Fruit fly (Drosophila melanogaster) whole organism, embryonic: ENCODE measurements around the gene Usp8.

Experiments
- Bgb ChIP-seq: fragments of 200-800 bp; sonication (Bioruptor generic); IDR thresholded peaks from 2 replicates; pipeline ENCODE4 v1.3.6; 2022; ENCODE audit warnings: missing biosample characterization, missing genetic modification characterization; ENCODE audit not compliant: partially characterized antibody
- CG1024 ChIP-seq: fragments of 200-800 bp; sonication (Bioruptor generic); IDR thresholded peaks from 2 replicates; pipeline ENCODE4 v1.3.6; 2022; ENCODE audit warnings: missing biosample characterization, missing genetic modification characterization
- CG10462 ChIP-seq: fragments of 200-800 bp; sonication (Bioruptor generic); optimal IDR thresholded peaks from 2 replicates; lab custom pipeline; 2016; ENCODE audit warnings: missing biosample characterization, missing genetic modification characterization
- CG12155 ChIP-seq: fragments of 200-800 bp; sonication (Bioruptor generic); optimal IDR thresholded peaks from 3 replicates; lab custom pipeline; 2016; ENCODE audit warnings: missing biosample characterization, missing genetic modification characterization
- CG13123 ChIP-seq: fragments of 200-800 bp; sonication (Bioruptor generic); optimal IDR thresholded peaks from 2 replicates; lab custom pipeline; 2016; ENCODE audit warnings: missing biosample characterization, missing genetic modification characterization
- CG13287 ChIP-seq: fragments of 200-800 bp; sonication (Bioruptor generic); IDR thresholded peaks from 2 replicates; pipeline ENCODE4 v1.3.6; 2022; ENCODE audit warnings: missing biosample characterization, missing genetic modification characterization; ENCODE audit not compliant: partially characterized antibody
- CG14710 ChIP-seq: fragments of 200-800 bp; sonication (Bioruptor generic); optimal IDR thresholded peaks from 3 replicates; lab custom pipeline; 2019; ENCODE audit warnings: missing biosample characterization, mild to moderate bottlenecking, missing genetic modification characterization, moderate library complexity
- CG16813 ChIP-seq: fragments of 200-800 bp; sonication (Bioruptor generic); IDR thresholded peaks from 3 replicates; pipeline ENCODE4 v1.3.6; 2022; ENCODE audit warnings: missing biosample characterization, missing genetic modification characterization; ENCODE audit not compliant: partially characterized antibody
- CG16815 ChIP-seq: fragments of 200-800 bp; sonication (Bioruptor generic); optimal IDR thresholded peaks from 3 replicates; lab custom pipeline; 2017; ENCODE audit warnings: missing biosample characterization, mild to moderate bottlenecking, missing genetic modification characterization
- CG18476 ChIP-seq: fragments of 200-800 bp; sonication (Bioruptor generic); optimal IDR thresholded peaks from 2 replicates; lab custom pipeline; 2016; ENCODE audit warnings: missing biosample characterization, mild to moderate bottlenecking, missing genetic modification characterization
- CG2120 ChIP-seq: fragments of 200-800 bp; sonication (Bioruptor generic); optimal IDR thresholded peaks from 3 replicates; lab custom pipeline; 2016; ENCODE audit warnings: missing biosample characterization, missing genetic modification characterization
- CG2199 ChIP-seq: fragments of 200-800 bp; sonication (Bioruptor generic); IDR thresholded peaks from 3 replicates; pipeline ENCODE4 v1.3.6; 2022; ENCODE audit warnings: missing biosample characterization, missing genetic modification characterization
- CG2678 ChIP-seq: fragments of 200-800 bp; sonication (Bioruptor generic); optimal IDR thresholded peaks from 3 replicates; lab custom pipeline; 2019; ENCODE audit warnings: missing biosample characterization, mild to moderate bottlenecking, missing genetic modification characterization, moderate library complexity
- CG30020 ChIP-seq: fragments of 200-800 bp; optimal IDR thresholded peaks from 2 replicates; lab custom pipeline; 2019; ENCODE audit warnings: missing biosample characterization, mild to moderate bottlenecking, missing genetic modification characterization, moderate library complexity
- CG30403 ChIP-seq: fragments of 200-800 bp; sonication (Bioruptor generic); optimal IDR thresholded peaks from 3 replicates; lab custom pipeline; 2016; ENCODE audit warnings: missing biosample characterization, missing genetic modification characterization
- CG33557 ChIP-seq: fragments of 200-800 bp; sonication (Bioruptor generic); optimal IDR thresholded peaks from 2 replicates; lab custom pipeline; 2019; ENCODE audit warnings: missing biosample characterization, mild to moderate bottlenecking, missing genetic modification characterization, moderate library complexity
- CG4424 ChIP-seq: fragments of 200-800 bp; sonication (Bioruptor generic); optimal IDR thresholded peaks from 3 replicates; lab custom pipeline; 2016; ENCODE audit warnings: missing biosample characterization, missing genetic modification characterization
- CG5245 ChIP-seq: fragments of 200-800 bp; sonication (Bioruptor generic); optimal IDR thresholded peaks from 3 replicates; lab custom pipeline; 2016; ENCODE audit warnings: missing biosample characterization, missing genetic modification characterization
- CG6254 ChIP-seq: fragments of 200-800 bp; sonication (Bioruptor generic); optimal IDR thresholded peaks from 3 replicates; lab custom pipeline; 2017; ENCODE audit warnings: mild to moderate bottlenecking, missing biosample characterization, missing genetic modification reagents, missing genetic modification characterization
- CG6272 ChIP-seq: fragments of 200-800 bp; sonication (Bioruptor generic); IDR thresholded peaks from 2 replicates; pipeline ENCODE4 v1.3.6; 2022; ENCODE audit warnings: missing biosample characterization, missing genetic modification characterization
- CG6689 ChIP-seq: fragments of 200-800 bp; sonication (Bioruptor generic); IDR thresholded peaks from 2 replicates; pipeline ENCODE4 v1.3.6; 2022; ENCODE audit warnings: missing biosample characterization, missing genetic modification characterization
- CG7928 ChIP-seq: fragments of 200-800 bp; sonication (Bioruptor generic); optimal IDR thresholded peaks from 2 replicates; lab custom pipeline; 2017; ENCODE audit warnings: missing biosample characterization, mild to moderate bottlenecking, missing genetic modification characterization
- CG9817 ChIP-seq: fragments of 200-800 bp; sonication (Bioruptor generic); optimal IDR thresholded peaks from 2 replicates; lab custom pipeline; 2018; ENCODE audit warnings: missing biosample characterization, mild to moderate bottlenecking, missing genetic modification characterization, moderate library complexity
- D19B ChIP-seq: fragments of 200-800 bp; sonication (Bioruptor generic); optimal IDR thresholded peaks from 2 replicates; lab custom pipeline; 2017; ENCODE audit warnings: missing biosample characterization, mild to moderate bottlenecking, missing genetic modification characterization
- HLH4C ChIP-seq: fragments of 200-800 bp; sonication (Bioruptor generic); IDR thresholded peaks from 3 replicates; pipeline ENCODE4 v1.3.6; 2022; ENCODE audit warnings: missing biosample characterization, missing genetic modification characterization; ENCODE audit not compliant: partially characterized antibody
- Max ChIP-seq: fragments of 200-800 bp; sonication (Bioruptor generic); optimal IDR thresholded peaks from 2 replicates; lab custom pipeline; 2016; ENCODE audit warnings: missing biosample characterization, mild to moderate bottlenecking, missing genetic modification characterization
- Med ChIP-seq: fragments of 200-800 bp; sonication (Bioruptor generic); peaks from one replicate; lab custom pipeline; 2016; ENCODE audit warnings: missing biosample characterization, missing genetic modification characterization, mild to moderate bottlenecking, inconsistent platforms, moderate library complexity
- PHDP ChIP-seq: fragments of 200-800 bp; sonication (Bioruptor generic); optimal IDR thresholded peaks from 3 replicates; lab custom pipeline; 2018; ENCODE audit warnings: missing biosample characterization, mild to moderate bottlenecking, missing genetic modification characterization, moderate library complexity
- Ptx1 ChIP-seq: fragments of 200-800 bp; sonication (Bioruptor generic); IDR thresholded peaks from 2 replicates; pipeline ENCODE4 v1.3.6; 2022; ENCODE audit warnings: missing biosample characterization, missing genetic modification characterization
- Rfx ChIP-seq: fragments of 200-800 bp; sonication (Bioruptor generic); IDR thresholded peaks from 2 replicates; pipeline ENCODE4 v1.3.6; 2022; ENCODE audit warnings: missing biosample characterization, missing genetic modification characterization
- Xbp1 ChIP-seq: fragments of 200-800 bp; sonication (Bioruptor generic); optimal IDR thresholded peaks from 3 replicates; lab custom pipeline; 2016; ENCODE audit warnings: missing biosample characterization, mild to moderate bottlenecking, missing genetic modification characterization
- Xrp1 ChIP-seq: fragments of 200-800 bp; sonication (Bioruptor generic); IDR thresholded peaks from 2 replicates; pipeline ENCODE4 v1.3.6; 2022; ENCODE audit warnings: missing biosample characterization, missing genetic modification characterization
- amos ChIP-seq: fragments of 200-800 bp; sonication (Bioruptor generic); IDR thresholded peaks from 2 replicates; pipeline ENCODE4 v1.3.6; 2022; ENCODE audit warnings: missing biosample characterization, missing genetic modification characterization; ENCODE audit not compliant: partially characterized antibody
- az2 ChIP-seq: fragments of 200-800 bp; sonication (Bioruptor generic); optimal IDR thresholded peaks from 3 replicates; lab custom pipeline; 2016; ENCODE audit warnings: missing biosample characterization, missing genetic modification characterization
- bab2 ChIP-seq: fragments of 200-800 bp; sonication (Bioruptor generic); optimal IDR thresholded peaks from 2 replicates; lab custom pipeline; 2016; ENCODE audit warnings: missing biosample characterization, missing genetic modification characterization
- disco-r ChIP-seq: fragments of 200-800 bp; sonication (Bioruptor generic); optimal IDR thresholded peaks from 2 replicates; lab custom pipeline; 2016; ENCODE audit warnings: missing biosample characterization, missing genetic modification characterization
- fd3F ChIP-seq: fragments of 200-800 bp; sonication (Bioruptor generic); optimal IDR thresholded peaks from 2 replicates; lab custom pipeline; 2018; ENCODE audit warnings: missing biosample characterization, mild to moderate bottlenecking, missing genetic modification characterization, moderate library complexity
- ind ChIP-seq: fragments of 200-800 bp; sonication (Bioruptor generic); optimal IDR thresholded peaks from 3 replicates; lab custom pipeline; 2016; ENCODE audit warnings: missing biosample characterization, missing genetic modification characterization
- jigr1 ChIP-seq: fragments of 200-800 bp; sonication (Bioruptor generic); IDR thresholded peaks from 3 replicates; pipeline ENCODE4 v1.3.6; 2022; ENCODE audit warnings: missing biosample characterization, missing genetic modification characterization
- jumu ChIP-seq: fragments of 200-800 bp; sonication (Bioruptor generic); optimal IDR thresholded peaks from 3 replicates; lab custom pipeline; 2016; ENCODE audit warnings: missing biosample characterization, missing genetic modification characterization
- knrl ChIP-seq: fragments of 200-800 bp; sonication (Bioruptor generic); IDR thresholded peaks from 3 replicates; pipeline ENCODE4 v1.3.6; 2022; ENCODE audit warnings: missing biosample characterization, missing genetic modification characterization; ENCODE audit not compliant: partially characterized antibody
- pb ChIP-seq: fragments of 200-800 bp; sonication (Bioruptor generic); optimal IDR thresholded peaks from 3 replicates; lab custom pipeline; 2016; ENCODE audit warnings: missing biosample characterization, missing genetic modification characterization
- psq ChIP-seq: fragments of 200-800 bp; sonication (Bioruptor generic); optimal IDR thresholded peaks from 2 replicates; lab custom pipeline; 2017; ENCODE audit warnings: missing biosample characterization, missing genetic modification characterization
- slou ChIP-seq: fragments of 200-800 bp; sonication (Bioruptor generic); optimal IDR thresholded peaks from 3 replicates; lab custom pipeline; 2016; ENCODE audit warnings: missing biosample characterization, missing genetic modification characterization
- tll ChIP-seq, 2 experiments: fragments of 200-800 bp in 1 of 2; fragments of >200 bp in 1 of 2; sonication (Bioruptor generic) in 1 of 2; optimal IDR thresholded peaks; 2 replicates each; lab custom pipeline; 2017 to 2019; ENCODE audit warnings: missing biosample characterization in 2 of 2, missing genetic modification characterization in 2 of 2, mild to moderate bottlenecking in 1 of 2, moderate library complexity in 1 of 2
- vfl ChIP-seq: fragments of 200-800 bp; sonication (Bioruptor generic); optimal IDR thresholded peaks from 2 replicates; lab custom pipeline; 2016; ENCODE audit warnings: missing biosample characterization, missing genetic modification characterization

The Usp8 gene

DNA sequence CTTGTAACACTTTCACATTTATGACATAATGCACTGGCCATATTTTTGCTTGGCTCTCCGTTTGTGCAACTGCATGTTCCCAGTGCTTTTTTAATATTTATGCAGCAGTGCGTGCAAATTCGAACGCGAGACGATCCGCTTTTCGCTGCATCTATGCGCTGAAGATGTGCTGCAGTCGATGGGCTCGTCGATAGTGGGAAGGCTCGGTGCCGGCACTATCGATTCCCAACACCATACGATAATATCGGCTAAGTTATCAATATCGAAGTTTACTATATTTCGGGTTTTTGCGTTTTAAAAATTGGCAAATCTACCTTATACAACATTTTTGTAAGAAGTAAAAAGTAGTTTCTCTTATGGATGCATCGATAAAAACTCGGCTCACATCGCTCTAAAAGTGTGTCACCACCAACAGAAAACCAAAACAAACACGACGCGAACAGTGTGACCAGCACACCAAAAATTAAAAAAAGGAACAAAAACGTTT is 36.4 kb upstream of the Usp8 start, which contains the start of gene RhoGAP93B (continued):
- TF ChIP-seq CG4424 (GFP tag; lab: Kevin White, UChicago), result peak; percentile 78
- peak; percentile 100 for TF ChIP-seq Bgb (GFP tag; lab: Robert Waterston, UW)

DNA sequence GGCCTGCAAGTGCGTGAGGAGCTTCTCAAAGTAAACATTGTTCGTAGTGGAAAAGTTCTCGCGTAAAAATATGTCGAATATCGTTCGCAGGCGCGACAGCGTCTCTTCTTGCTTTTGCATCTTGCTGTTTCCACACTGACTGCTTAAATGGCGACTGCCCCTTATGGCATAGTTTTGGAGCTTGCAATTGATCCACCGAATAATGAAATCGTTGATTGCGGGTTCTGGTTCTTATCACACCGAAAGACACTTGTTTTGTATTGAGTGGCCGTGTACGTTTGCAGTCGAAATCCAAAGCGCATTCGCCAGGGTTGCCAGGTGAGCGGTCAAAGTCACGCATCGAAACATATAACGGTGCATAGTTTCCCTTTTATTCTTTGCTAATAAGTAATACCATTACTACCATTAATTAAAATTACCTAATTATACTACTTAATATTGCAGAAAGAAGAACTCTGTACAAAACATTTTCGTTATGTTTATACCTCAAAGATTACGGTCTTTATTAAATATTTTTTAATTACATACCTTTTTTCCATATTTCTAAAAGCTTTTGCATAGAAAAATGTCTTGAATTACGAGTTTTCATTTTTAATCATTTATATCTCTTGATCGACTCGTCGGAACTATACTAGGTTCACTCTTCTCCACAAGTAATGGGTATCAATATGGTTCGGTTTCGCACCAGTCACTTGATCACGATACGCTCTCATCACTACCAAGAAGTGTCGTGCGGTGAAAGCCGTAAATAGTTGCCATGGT is 32.4 kb upstream of the Usp8 start, which contains the start of the genes CG7044 and Tbc1d22:
TSS of gene CG7044 (minus strand) at position 266 of the 762 bp plus-strand sequence.
TSS of gene Tbc1d22 (plus strand) at position 747 of the 762 bp plus-strand sequence.
- peak; percentile 26 for TF ChIP-seq bab2 (GFP tag; lab: Kevin White, UChicago)
- TF ChIP-seq CG30020 (tag; lab: Kevin White, UChicago), result peak; percentile 41
- TF ChIP-seq PHDP (tag; lab: Kevin White, UChicago), result peak; percentile 26
- peak; percentile 40; the same call in 2 of the 3 replicates for TF ChIP-seq CG16813 (GFP tag; lab: Robert Waterston, UW)
- peak; percentile 98 for TF ChIP-seq D19B (GFP tag; lab: Kevin White, UChicago)
- TF ChIP-seq Xbp1, result peak; percentile 71
- TF ChIP-seq CG13123, result peak; percentile 32
- peak; percentile 19 for TF ChIP-seq CG18476
- no peak for TF ChIP-seq disco-r (GFP tag; lab: Kevin White, UChicago)
- peak; percentile 70 for TF ChIP-seq CG16815 (GFP tag; lab: Kevin White, UChicago)
- peak; percentile 1 for TF ChIP-seq CG10462 (GFP tag; lab: Kevin White, UChicago)
- peak; percentile 50; the same call in 1 of the 2 replicates for TF ChIP-seq CG6689 (GFP tag; lab: Robert Waterston, UW)
- TF ChIP-seq CG33557 (GFP tag; lab: Kevin White, UChicago), result peak; percentile 19
- 0 out of 3 replicates have a peak, but pooled peaks have one; percentile 34 for TF ChIP-seq CG2199 (GFP tag; lab: Robert Waterston, UW)
- peak; percentile 27 for TF ChIP-seq Max
- no peak for TF ChIP-seq psq (GFP tag; lab: Kevin White, UChicago)
- TF ChIP-seq jigr1 (GFP tag; lab: Robert Waterston, UW), result no peak
- peak; percentile 22; the same call in 1 of the 2 replicates for TF ChIP-seq CG6272 (GFP tag; lab: Robert Waterston, UW)
- peak; percentile 36 for TF ChIP-seq jumu
- no peak for TF ChIP-seq CG5245 (GFP tag; lab: Kevin White, UChicago)
- peak; percentile 54 for TF ChIP-seq amos (GFP tag; lab: Robert Waterston, UW)
- TF ChIP-seq CG6254 (GFP tag; lab: Kevin White, UChicago), result no peak
- peak; percentile 25 for TF ChIP-seq slou (GFP tag; lab: Kevin White, UChicago)
- peak; percentile 71 for TF ChIP-seq CG14710 (tag; lab: Kevin White, UChicago)
- TF ChIP-seq CG2678 (tag; lab: Kevin White, UChicago), result no peak
- peak; percentile 58 for TF ChIP-seq az2 (GFP tag; lab: Kevin White, UChicago)
- no peak for TF ChIP-seq CG1024 (GFP tag; lab: Robert Waterston, UW)
- TF ChIP-seq fd3F (GFP tag; lab: Kevin White, UChicago), result peak; percentile 6
- TF ChIP-seq pb, result no peak
- peak; percentile 26 for TF ChIP-seq vfl (GFP tag; lab: Kevin White, UChicago)
- TF ChIP-seq HLH4C (GFP tag; lab: Robert Waterston, UW), result no peak
- peak; percentile 54 for TF ChIP-seq CG9817 (tag; lab: Kevin White, UChicago)
- TF ChIP-seq CG13287, result 0 out of 2 replicates have a peak, but pooled peaks have one; percentile 7
- TF ChIP-seq Ptx1 (GFP tag; lab: Robert Waterston, UW), result peak; percentile 44; the same call in 1 of the 2 replicates
- TF ChIP-seq ind (GFP tag; lab: Kevin White, UChicago), result peak; percentile 48
- no peak for TF ChIP-seq CG7928 (GFP tag; lab: Kevin White, UChicago)
- TF ChIP-seq CG30403, result peak; percentile 83
- peak in 1 of 2 experiments; percentile 79 for TF ChIP-seq tll (GFP tag; optimal IDR thresholded peaks at IDR 0.05; lab: Kevin White, UChicago)
- peak; percentile 69 for TF ChIP-seq Med (GFP tag; lab: Kevin White, UChicago)
- peak; percentile 75 for TF ChIP-seq CG2120 (GFP tag; lab: Kevin White, UChicago)
- TF ChIP-seq knrl (GFP tag; lab: Robert Waterston, UW), result peak; percentile 53; the same call in 2 of the 3 replicates
- peak; percentile 44; the same call in 1 of the 2 replicates for TF ChIP-seq Rfx (GFP tag; lab: Robert Waterston, UW)
- peak; percentile 36; the same call in 1 of the 2 replicates for TF ChIP-seq Xrp1
- TF ChIP-seq CG12155 (GFP tag; lab: Kevin White, UChicago), result peak; percentile 62
